Fruit fly (Drosophila melanogaster): ENCODE data around the gene CG32845.

- TF ChIP-seq Jra (GFP tag; optimal IDR thresholded peaks at IDR 0.05) (no peak), fru (GFP tag; optimal IDR thresholded peaks at IDR 0.05) (no peak), Abd-B (GFP tag; optimal IDR thresholded peaks at IDR 0.05) (no peak), dsf (GFP tag; optimal IDR thresholded peaks at IDR 0.05; ENCODE audit: borderline replicate concordance) (no peak), Dif (GFP tag; optimal IDR thresholded peaks at IDR 0.05; ENCODE audit: partially characterized antibody) (peak; percentile 76)
Measured at dm6 chr3L:224004-224951, 48.9 kb downstream of the CG32845 start.

Data from whole organism, wandering third instar larva.